Worm (Caenorhabditis elegans): Measurements from ENCODE around the gene gfat-1.

Gene gfat-1

DNA sequence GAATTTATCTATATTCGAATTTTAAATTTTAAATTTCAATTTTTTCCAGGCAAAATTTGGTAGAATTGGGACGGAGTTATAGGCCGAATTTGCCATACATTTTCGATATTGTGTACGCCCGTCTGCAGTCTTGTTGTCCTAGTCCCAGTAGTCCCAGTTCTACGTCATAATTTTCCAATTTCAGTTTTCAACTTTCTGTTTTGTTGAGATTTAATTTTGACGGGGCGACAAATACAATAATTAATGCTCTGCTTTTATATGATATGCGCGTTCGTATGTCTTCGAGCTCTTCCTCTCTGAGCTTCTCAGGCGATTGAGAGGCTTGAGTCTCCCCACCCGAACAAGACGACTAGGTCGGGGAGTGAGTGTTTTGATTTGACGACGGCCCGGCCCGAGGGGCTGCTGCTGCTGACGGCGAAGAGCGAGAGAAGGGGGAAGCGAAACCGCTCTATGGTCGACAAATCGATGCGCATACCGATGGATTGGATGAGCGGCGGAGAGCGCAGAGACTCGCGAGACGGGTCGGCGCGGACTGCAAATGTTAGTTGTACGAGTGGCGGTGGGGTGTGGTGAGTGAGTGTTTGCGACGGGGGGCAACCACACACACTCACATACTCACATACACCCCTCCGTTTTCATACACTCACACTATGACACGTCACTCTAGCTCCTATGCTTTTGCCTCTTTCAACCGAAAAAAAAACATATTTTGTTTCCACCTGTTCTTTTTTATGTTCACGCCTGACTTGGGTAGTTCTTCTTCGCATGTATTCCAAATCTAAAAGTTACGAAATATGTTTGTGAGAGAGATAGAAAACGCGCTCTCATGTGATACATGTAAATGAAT lies 39.7 kb upstream of the gfat-1 start (continued):
- TF ChIP-seq rec-8 (tag; optimal IDR thresholded peaks at IDR 0.05) (no peak), mcd-1 (GFP tag; IDR thresholded peaks at IDR 0.05) (peak; percentile 76), madf-10 (tag; optimal IDR thresholded peaks at IDR 0.05) (peak; percentile 87), nfya-2 (GFP tag; IDR thresholded peaks at IDR 0.05) (no peak), K11D2.4 (GFP tag; IDR thresholded peaks at IDR 0.05) (peak; percentile 55), ceh-91 (GFP tag; IDR thresholded peaks at IDR 0.05) (no peak), ztf-25 (GFP tag; IDR thresholded peaks at IDR 0.05) (no peak), egl-18 (GFP tag; IDR thresholded peaks at IDR 0.05) (no peak), ets-4 (GFP tag; optimal IDR thresholded peaks at IDR 0.05) (peak; percentile 58), ztf-26 (tag; optimal IDR thresholded peaks at IDR 0.05) (peak; percentile 72), ceh-58 (GFP tag; IDR thresholded peaks at IDR 0.05) (no peak), C06A6.2 (GFP tag; conservative IDR thresholded peaks at IDR 0.05) (0 out of 2 replicates have a peak, but pooled peaks have one; percentile 13), athp-1 (tag; optimal IDR thresholded peaks at IDR 0.05) (peak; percentile 48), F55B11.4 (tag; optimal IDR thresholded peaks at IDR 0.05; ENCODE audit: borderline replicate concordance, insufficient read depth) (no peak), Y56A3A.18 (GFP tag; IDR thresholded peaks at IDR 0.05) (no peak), hmg-1.2 (GFP tag; IDR thresholded peaks at IDR 0.05) (peak; percentile 67), T26A5.8 (tag; optimal IDR thresholded peaks at IDR 0.05) (no peak), cebp-1 (GFP tag; IDR thresholded peaks at IDR 0.05) (peak; percentile 82), cebp-1 (tag; optimal IDR thresholded peaks at IDR 0.05) (peak; percentile 89), Y79H2A.3 (GFP tag; conservative IDR thresholded peaks at IDR 0.05) (no peak), somi-1 (GFP tag; optimal IDR thresholded peaks at IDR 0.05) (peak; percentile 60), ZK185.1 (tag; optimal IDR thresholded peaks at IDR 0.05; ENCODE audit: poor library complexity, severe bottlenecking) (peak; percentile 54), ama-1 (optimal IDR thresholded peaks at IDR 0.05) (peak; percentile 83), ama-1 (GFP tag; optimal IDR thresholded peaks at IDR 0.05) (peak in 1 of 2 experiments; percentile 24), F22D6.2 (tag; optimal IDR thresholded peaks at IDR 0.05) (no peak), zim-3 (tag; optimal IDR thresholded peaks at IDR 0.05) (peak; percentile 28), ztf-18 (tag; optimal IDR thresholded peaks at IDR 0.05) (peak; percentile 39), F23B12.7 (tag; optimal IDR thresholded peaks at IDR 0.05; ENCODE audit: insufficient read depth) (no peak), let-607 (tag; optimal IDR thresholded peaks at IDR 0.05) (peak; percentile 91 to 92), attf-6 (GFP tag; IDR thresholded peaks at IDR 0.05) (no peak), lin-26 (GFP tag; IDR thresholded peaks at IDR 0.05) (peak; percentile 74), rpc-1 (optimal IDR thresholded peaks at IDR 0.05) (no peak), rpc-1 (tag; optimal IDR thresholded peaks at IDR 0.05) (no peak), attf-5 (GFP tag; optimal IDR thresholded peaks at IDR 0.05) (peak; percentile 76), egl-44 (GFP tag; IDR thresholded peaks at IDR 0.05) (no peak), F39B2.1 (GFP tag; IDR thresholded peaks at IDR 0.05) (no peak), lin-54 (GFP tag; optimal IDR thresholded peaks at IDR 0.05) (peak; percentile 14)

DNA sequence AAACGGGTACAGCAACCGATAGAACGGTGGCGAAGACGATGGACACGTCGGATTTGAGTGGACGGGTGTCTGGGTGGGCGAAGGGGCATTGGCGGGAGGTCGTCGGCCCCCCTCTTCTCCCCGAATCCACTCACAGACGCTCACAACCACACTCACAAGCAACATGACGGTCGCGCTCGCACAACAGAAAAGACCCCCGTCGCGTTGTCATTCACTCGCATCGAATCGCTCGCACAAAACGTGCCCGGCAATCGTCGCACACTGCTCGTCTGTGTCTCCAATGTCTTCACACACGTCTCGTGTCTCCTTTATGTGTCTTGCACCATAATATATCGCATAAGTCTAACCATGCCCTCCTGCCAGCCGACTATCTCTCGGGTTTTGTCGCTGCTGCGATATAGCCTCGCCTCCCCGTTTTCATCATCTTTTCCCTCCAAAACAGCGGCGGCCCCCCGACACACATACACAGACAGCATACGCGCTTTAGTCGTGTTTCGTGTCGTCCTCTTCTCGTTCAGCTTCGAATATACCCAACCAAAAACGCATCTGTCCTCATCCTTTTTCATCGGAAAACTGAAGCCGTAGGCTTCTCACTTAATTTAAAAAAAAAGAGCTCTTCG lies 38.9 kb upstream of the gfat-1 start:
- peak; percentile 85 for TF ChIP-seq ceh-27 (GFP tag; optimal IDR thresholded peaks at IDR 0.05)
- no peak for TF ChIP-seq nhr-120 (GFP tag; IDR thresholded peaks at IDR 0.05)
- no peak for TF ChIP-seq T26A5.8 (tag; optimal IDR thresholded peaks at IDR 0.05)
- peak; percentile 91 for TF ChIP-seq dox-1 (GFP tag; IDR thresholded peaks at IDR 0.05)
- peak; percentile 31 for TF ChIP-seq F22D6.2 (tag; optimal IDR thresholded peaks at IDR 0.05)
- TF ChIP-seq snpc-3.4 (tag; optimal IDR thresholded peaks at IDR 0.05) = peak; percentile 7
- no peak for TF ChIP-seq fkh-3 (tag; optimal IDR thresholded peaks at IDR 0.05)
- TF ChIP-seq attf-3 (GFP tag; conservative IDR thresholded peaks at IDR 0.05) = 0 out of 2 replicates have a peak, but pooled peaks have one; percentile 41
- TF ChIP-seq unc-130 (GFP tag; optimal IDR thresholded peaks at IDR 0.05) = no peak
- TF ChIP-seq lin-54 (GFP tag; optimal IDR thresholded peaks at IDR 0.05) = peak; percentile 50
- TF ChIP-seq ztf-22 (GFP tag; optimal IDR thresholded peaks at IDR 0.05) = peak; percentile 67
- no peak for TF ChIP-seq madf-8 (GFP tag; conservative IDR thresholded peaks at IDR 0.05)
- TF ChIP-seq snpc-1.3 (tag; optimal IDR thresholded peaks at IDR 0.05; ENCODE audit: insufficient read depth) = no peak
- TF ChIP-seq ama-1 (optimal IDR thresholded peaks at IDR 0.05) = no peak
- no peak for TF ChIP-seq ama-1 (GFP tag; optimal IDR thresholded peaks at IDR 0.05)

Data from whole organism, young adult.